Fruit fly (Drosophila melanogaster) whole organism, embryonic: ENCODE data around the gene shv.

Experiments
- Ada2b ChIP-seq: fragments of 200-800 bp; sonication (Bioruptor generic); IDR thresholded peaks from 2 replicates; pipeline ENCODE4 v1.3.6; 2022; ENCODE audit warnings: missing biosample characterization, missing genetic modification characterization
- Bgb ChIP-seq: fragments of 200-800 bp; sonication (Bioruptor generic); IDR thresholded peaks from 2 replicates; pipeline ENCODE4 v1.3.6; 2022; ENCODE audit warnings: missing biosample characterization, missing genetic modification characterization; ENCODE audit not compliant: partially characterized antibody
- Bteb2 ChIP-seq: fragments of 200-800 bp; sonication (Bioruptor generic); optimal IDR thresholded peaks from 2 replicates; lab custom pipeline; 2016; ENCODE audit warnings: missing biosample characterization, missing genetic modification characterization
- CG10366 ChIP-seq: fragments of 200-800 bp; sonication (Bioruptor generic); IDR thresholded peaks from 2 replicates; pipeline ENCODE4 v1.3.6; 2022; ENCODE audit warnings: missing biosample characterization, missing genetic modification characterization
- CG11093 ChIP-seq: fragments of 200-800 bp; sonication (Bioruptor generic); IDR thresholded peaks from 3 replicates; pipeline ENCODE4 v1.3.6; 2022; ENCODE audit warnings: missing biosample characterization, missing genetic modification characterization
- CG12236 ChIP-seq: fragments of 200-800 bp; sonication (Bioruptor generic); optimal IDR thresholded peaks from 2 replicates; lab custom pipeline; 2016; ENCODE audit warnings: missing biosample characterization, missing genetic modification characterization
- CG1233 ChIP-seq: fragments of 200-800 bp; sonication (Bioruptor generic); optimal IDR thresholded peaks from 4 replicates; lab custom pipeline; 2018; ENCODE audit warnings: missing biosample characterization, mild to moderate bottlenecking, missing genetic modification characterization
- CG14014 ChIP-seq: fragments of 200-800 bp; sonication (Bioruptor generic); IDR thresholded peaks from 2 replicates; pipeline ENCODE4 v1.3.6; 2022; ENCODE audit warnings: missing biosample characterization, missing genetic modification characterization
- CG14710 ChIP-seq: fragments of 200-800 bp; sonication (Bioruptor generic); optimal IDR thresholded peaks from 3 replicates; lab custom pipeline; 2019; ENCODE audit warnings: missing biosample characterization, mild to moderate bottlenecking, missing genetic modification characterization, moderate library complexity
- CG15479 ChIP-seq: fragments of 200-800 bp; sonication (Bioruptor generic); optimal IDR thresholded peaks from 3 replicates; lab custom pipeline; 2019; ENCODE audit warnings: missing biosample characterization, mild to moderate bottlenecking, missing genetic modification characterization, moderate library complexity
- CG18476 ChIP-seq: fragments of 200-800 bp; sonication (Bioruptor generic); optimal IDR thresholded peaks from 2 replicates; lab custom pipeline; 2016; ENCODE audit warnings: missing biosample characterization, mild to moderate bottlenecking, missing genetic modification characterization
- CG18599 ChIP-seq: fragments of 200-800 bp; sonication (Bioruptor generic); optimal IDR thresholded peaks from 3 replicates; lab custom pipeline; 2017; ENCODE audit warnings: missing biosample characterization, missing genetic modification characterization, mild to moderate bottlenecking, moderate library complexity, missing genetic modification reagents
- CG2678 ChIP-seq: fragments of 200-800 bp; sonication (Bioruptor generic); optimal IDR thresholded peaks from 3 replicates; lab custom pipeline; 2019; ENCODE audit warnings: missing biosample characterization, mild to moderate bottlenecking, missing genetic modification characterization, moderate library complexity
- CG3847 ChIP-seq: fragments of 200-800 bp; sonication (Bioruptor generic); IDR thresholded peaks from 2 replicates; pipeline ENCODE4 v1.3.6; 2022; ENCODE audit warnings: missing biosample characterization, missing genetic modification characterization
- CG5180 ChIP-seq: fragments of 200-800 bp; sonication (Bioruptor generic); optimal IDR thresholded peaks from 3 replicates; lab custom pipeline; 2017; ENCODE audit warnings: missing biosample characterization, missing genetic modification characterization, mild to moderate bottlenecking, moderate library complexity, missing genetic modification reagents
- CG6791 ChIP-seq: fragments of 200-800 bp; sonication (Bioruptor generic); IDR thresholded peaks from 3 replicates; pipeline ENCODE4 v1.3.6; 2022; ENCODE audit warnings: missing biosample characterization, missing genetic modification characterization; ENCODE audit not compliant: partially characterized antibody
- CG8478 ChIP-seq: fragments of >200 bp; optimal IDR thresholded peaks from 2 replicates; lab custom pipeline; 2018
- CG8944 ChIP-seq: fragments of 200-800 bp; sonication (Bioruptor generic); optimal IDR thresholded peaks from 3 replicates; lab custom pipeline; 2016; ENCODE audit warnings: missing biosample characterization, missing genetic modification characterization
- CTCF ChIP-seq: fragments of 200-800 bp; sonication (Bioruptor generic); optimal IDR thresholded peaks from 2 replicates; lab custom pipeline; 2017; ENCODE audit warnings: missing biosample characterization, mild to moderate bottlenecking, missing genetic modification characterization, moderate library complexity
- CkIIα-i1 ChIP-seq: fragments of 200-800 bp; sonication (Bioruptor generic); IDR thresholded peaks from 2 replicates; pipeline ENCODE4 v1.3.6; 2022; ENCODE audit warnings: missing biosample characterization, missing genetic modification characterization
- Dp ChIP-seq: fragments of 200-800 bp; sonication (Bioruptor generic); optimal IDR thresholded peaks from 2 replicates; lab custom pipeline; 2018; ENCODE audit warnings: missing biosample characterization, mild to moderate bottlenecking, missing genetic modification characterization, moderate library complexity
- Fer2 ChIP-seq: fragments of 200-800 bp; sonication (Bioruptor generic); optimal IDR thresholded peaks from 2 replicates; lab custom pipeline; 2018; ENCODE audit warnings: missing biosample characterization, mild to moderate bottlenecking, missing genetic modification characterization, moderate library complexity
- HHEX ChIP-seq: fragments of 200-800 bp; sonication (Bioruptor generic); optimal IDR thresholded peaks from 3 replicates; lab custom pipeline; 2017; ENCODE audit warnings: missing biosample characterization, mild to moderate bottlenecking, missing genetic modification characterization, missing genetic modification reagents
- Hey ChIP-seq: fragments of 200-800 bp; sonication (Bioruptor generic); optimal IDR thresholded peaks from 3 replicates; lab custom pipeline; 2018; ENCODE audit warnings: missing biosample characterization, mild to moderate bottlenecking, missing genetic modification characterization
- Meics ChIP-seq: fragments of 200-800 bp; sonication (Bioruptor generic); optimal IDR thresholded peaks from 2 replicates; lab custom pipeline; 2017; ENCODE audit warnings: missing biosample characterization, mild to moderate bottlenecking, missing genetic modification characterization
- Nf-YC ChIP-seq: fragments of 200-800 bp; optimal IDR thresholded peaks from 3 replicates; lab custom pipeline; 2019; ENCODE audit warnings: missing biosample characterization, mild to moderate bottlenecking, missing genetic modification characterization, moderate library complexity
- Sox102F ChIP-seq: fragments of 200-800 bp; sonication (Bioruptor generic); optimal IDR thresholded peaks from 2 replicates; lab custom pipeline; 2018; ENCODE audit warnings: missing biosample characterization, mild to moderate bottlenecking, missing genetic modification characterization, moderate library complexity
- Taf1 ChIP-seq: fragments of 200-800 bp; sonication (Bioruptor generic); IDR thresholded peaks from 2 replicates; pipeline ENCODE4 v1.3.6; 2022; ENCODE audit warnings: missing biosample characterization, missing genetic modification characterization
- amos ChIP-seq: fragments of 200-800 bp; sonication (Bioruptor generic); IDR thresholded peaks from 2 replicates; pipeline ENCODE4 v1.3.6; 2022; ENCODE audit warnings: missing biosample characterization, missing genetic modification characterization; ENCODE audit not compliant: partially characterized antibody
- bbx ChIP-seq: fragments of 200-800 bp; sonication (Bioruptor generic); IDR thresholded peaks from 2 replicates; pipeline ENCODE4 v1.3.6; 2022; ENCODE audit warnings: missing biosample characterization, missing genetic modification characterization; ENCODE audit not compliant: partially characterized antibody
- br ChIP-seq: fragments of >200 bp; optimal IDR thresholded peaks from 2 replicates; lab custom pipeline; 2017
- cad ChIP-seq: fragments of >200 bp; optimal IDR thresholded peaks from 2 replicates; lab custom pipeline; 2017; ENCODE audit warnings: missing biosample characterization, missing genetic modification characterization
- chn ChIP-seq: fragments of 200-800 bp; sonication (Bioruptor generic); optimal IDR thresholded peaks from 2 replicates; lab custom pipeline; 2016; ENCODE audit warnings: missing biosample characterization, missing genetic modification characterization
- crol ChIP-seq: fragments of 200-800 bp; sonication (Bioruptor generic); IDR thresholded peaks from 2 replicates; pipeline ENCODE4 v1.3.6; 2022; ENCODE audit warnings: missing biosample characterization, missing genetic modification characterization
- da ChIP-seq: fragments of 200-800 bp; sonication (Bioruptor generic); optimal IDR thresholded peaks from 2 replicates; lab custom pipeline; 2016; ENCODE audit warnings: missing biosample characterization, missing genetic modification characterization
- dimm ChIP-seq: fragments of 200-800 bp; sonication (Bioruptor generic); IDR thresholded peaks from 2 replicates; pipeline ENCODE4 v1.3.6; 2022; ENCODE audit warnings: missing biosample characterization, missing genetic modification characterization
- ewg ChIP-seq: fragments of 200-800 bp; sonication (Bioruptor generic); optimal IDR thresholded peaks from 3 replicates; lab custom pipeline; 2017; ENCODE audit warnings: mild to moderate bottlenecking, missing biosample characterization, missing genetic modification reagents, missing genetic modification characterization
- exex ChIP-seq: fragments of 200-800 bp; sonication (Bioruptor generic); optimal IDR thresholded peaks from 4 replicates; lab custom pipeline; 2018; ENCODE audit warnings: missing biosample characterization, mild to moderate bottlenecking, missing genetic modification characterization, moderate library complexity
- gem ChIP-seq: fragments of 200-800 bp; sonication (Bioruptor generic); optimal IDR thresholded peaks from 2 replicates; lab custom pipeline; 2019; ENCODE audit warnings: missing biosample characterization, mild to moderate bottlenecking, missing genetic modification characterization, moderate library complexity
- her ChIP-seq: fragments of 200-800 bp; sonication (Bioruptor generic); optimal IDR thresholded peaks from 2 replicates; lab custom pipeline; 2016; ENCODE audit warnings: missing biosample characterization, missing genetic modification characterization
- kni ChIP-seq: fragments of 200-800 bp; sonication (Bioruptor generic); optimal IDR thresholded peaks from 3 replicates; lab custom pipeline; 2017; ENCODE audit warnings: mild to moderate bottlenecking, missing biosample characterization, missing genetic modification reagents, missing genetic modification characterization
- onecut ChIP-seq: fragments of 200-800 bp; sonication (Bioruptor generic); IDR thresholded peaks from 2 replicates; pipeline ENCODE4 v1.3.6; 2022; ENCODE audit warnings: missing biosample characterization, missing genetic modification characterization
- ranshi ChIP-seq: fragments of 200-800 bp; sonication (Bioruptor generic); IDR thresholded peaks from 2 replicates; pipeline ENCODE4 v1.3.6; 2022; ENCODE audit warnings: missing biosample characterization, missing genetic modification characterization
- slou ChIP-seq: fragments of 200-800 bp; sonication (Bioruptor generic); optimal IDR thresholded peaks from 3 replicates; lab custom pipeline; 2016; ENCODE audit warnings: missing biosample characterization, missing genetic modification characterization
- slp2 ChIP-seq: fragments of 200-800 bp; sonication (Bioruptor generic); optimal IDR thresholded peaks from 2 replicates; lab custom pipeline; 2016; ENCODE audit warnings: missing biosample characterization, missing genetic modification characterization
- trh ChIP-seq: fragments of 200-800 bp; sonication (Bioruptor generic); optimal IDR thresholded peaks from 2 replicates; lab custom pipeline; 2016; ENCODE audit warnings: missing biosample characterization, missing genetic modification characterization
- ttk ChIP-seq: fragments of 200-800 bp; sonication (Bioruptor generic); IDR thresholded peaks from 2 replicates; pipeline ENCODE4 v2.1.2; 2022; ENCODE audit warnings: missing biosample characterization, missing genetic modification characterization
- unc-4 ChIP-seq: fragments of 200-800 bp; sonication (Bioruptor generic); IDR thresholded peaks from 2 replicates; pipeline ENCODE4 v1.3.6; 2022; ENCODE audit warnings: missing biosample characterization, missing genetic modification characterization; ENCODE audit not compliant: partially characterized antibody
- wor ChIP-seq: fragments of 200-800 bp; sonication (Bioruptor generic); IDR thresholded peaks from 2 replicates; pipeline ENCODE4 v1.3.6; 2022; ENCODE audit warnings: missing biosample characterization, missing genetic modification characterization
- yki ChIP-seq: fragments of >200 bp; optimal IDR thresholded peaks from 3 replicates; lab custom pipeline; 2018
- zen ChIP-seq: fragments of 200-800 bp; sonication (Bioruptor generic); optimal IDR thresholded peaks from 3 replicates; lab custom pipeline; 2018; ENCODE audit warnings: missing biosample characterization, mild to moderate bottlenecking, missing genetic modification characterization, moderate library complexity

Gene shv

DNA sequence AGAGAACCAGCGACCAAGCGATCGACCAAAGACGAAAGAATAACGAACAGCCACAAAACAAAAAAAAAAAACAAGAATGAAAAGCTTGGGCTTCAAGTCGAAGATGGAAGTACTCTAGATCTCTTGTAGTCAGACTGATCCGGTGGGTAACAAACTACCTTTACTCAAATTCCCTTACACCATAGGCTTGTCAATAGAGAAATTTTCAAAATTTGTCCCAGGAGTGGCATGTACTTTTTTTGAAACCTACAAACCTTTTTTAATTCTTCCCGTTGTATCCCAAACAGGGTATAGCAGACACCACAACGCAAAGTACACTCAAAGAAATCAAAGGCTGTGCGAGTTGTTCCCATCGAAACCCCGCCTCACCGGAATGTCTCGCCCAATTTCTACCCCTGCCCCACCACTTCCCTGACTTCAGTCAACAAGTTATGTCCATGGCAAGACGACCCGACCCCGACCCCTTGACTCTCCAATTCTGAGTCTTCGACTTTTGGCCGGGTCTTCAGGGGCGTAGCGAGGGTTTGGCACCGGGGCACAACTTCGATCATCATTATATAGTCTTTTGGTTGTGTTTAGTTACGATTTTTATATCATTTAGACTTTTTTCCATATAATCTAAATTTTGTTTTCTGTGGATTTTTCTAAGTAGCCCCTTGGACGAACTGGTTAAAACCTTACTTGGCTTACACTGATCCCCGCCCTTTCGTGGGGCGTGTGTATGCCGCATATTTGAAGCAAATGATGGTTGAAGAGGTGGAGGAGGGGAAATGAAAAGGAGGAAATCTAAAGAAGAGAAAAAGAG, 23.0 kb upstream of the shv start (continued):
- no peak for TF ChIP-seq trh (GFP tag; lab: Kevin White, UChicago)
- TF ChIP-seq Sox102F (GFP tag; lab: Kevin White, UChicago): peak; percentile 38
- no peak for TF ChIP-seq unc-4 (GFP tag; lab: Robert Waterston, UW)
- no peak for TF ChIP-seq ttk (GFP tag; lab: Robert Waterston, UW)
- peak; percentile 23 for TF ChIP-seq Bteb2
- no peak for TF ChIP-seq CTCF (GFP tag; lab: Kevin White, UChicago)
- TF ChIP-seq CG11093: 0 out of 3 replicates have a peak, but pooled peaks have one; percentile 42
- peak; percentile 62 for TF ChIP-seq kni
- peak; percentile 27 for TF ChIP-seq CG18599 (GFP tag; lab: Kevin White, UChicago)
- TF ChIP-seq Nf-YC (tag; lab: Kevin White, UChicago): no peak
- TF ChIP-seq exex (tag; lab: Kevin White, UChicago): no peak
- no peak for TF ChIP-seq CG8478 (lab: Kevin White, UChicago)
- TF ChIP-seq Meics (GFP tag; lab: Kevin White, UChicago): peak; percentile 39
- no peak; the same call in 1 of the 2 replicates for TF ChIP-seq bbx (GFP tag; lab: Robert Waterston, UW)
- TF ChIP-seq yki: no peak
- TF ChIP-seq her (GFP tag; lab: Kevin White, UChicago): peak; percentile 45
- no peak for TF ChIP-seq da (GFP tag; lab: Kevin White, UChicago)
- TF ChIP-seq slp2 (GFP tag; lab: Kevin White, UChicago): peak; percentile 20
- TF ChIP-seq Taf1: no peak
- TF ChIP-seq CG1233 (GFP tag; lab: Kevin White, UChicago): peak; percentile 25
- peak; percentile 60 for TF ChIP-seq CG8944 (GFP tag; lab: Kevin White, UChicago)
- TF ChIP-seq chn (GFP tag; lab: Kevin White, UChicago): peak; percentile 48
- no peak for TF ChIP-seq Fer2 (tag; lab: Kevin White, UChicago)
- TF ChIP-seq amos (GFP tag; lab: Robert Waterston, UW): no peak
- peak; percentile 20 for TF ChIP-seq ewg (GFP tag; lab: Kevin White, UChicago)
- 0 out of 2 replicates have a peak, but pooled peaks have one; percentile 6 for TF ChIP-seq onecut (GFP tag; lab: Robert Waterston, UW)
- TF ChIP-seq CG5180 (GFP tag; lab: Kevin White, UChicago): no peak
- peak; percentile 67 for TF ChIP-seq gem (tag; lab: Kevin White, UChicago)
- no peak for TF ChIP-seq br
- peak; percentile 66 for TF ChIP-seq CG2678
- TF ChIP-seq CG14710 (tag; lab: Kevin White, UChicago): peak; percentile 48
- TF ChIP-seq CG10366 (GFP tag; lab: Robert Waterston, UW): peak; percentile 39
- TF ChIP-seq slou (GFP tag; lab: Kevin White, UChicago): no peak
- no peak for TF ChIP-seq Bgb (GFP tag; lab: Robert Waterston, UW)
- no peak for TF ChIP-seq CG6791 (GFP tag; lab: Robert Waterston, UW)
- peak; percentile 86 for TF ChIP-seq crol (GFP tag; lab: Robert Waterston, UW)
- TF ChIP-seq ranshi: peak; percentile 61; the same call in 1 of the 2 replicates
- no peak for TF ChIP-seq CG18476 (GFP tag; lab: Kevin White, UChicago)
- TF ChIP-seq Ada2b (GFP tag; lab: Robert Waterston, UW): peak; percentile 35; the same call in 1 of the 2 replicates
- TF ChIP-seq CG15479 (GFP tag; lab: Kevin White, UChicago): no peak
- no peak for TF ChIP-seq CG3847 (GFP tag; lab: Robert Waterston, UW)
- no peak for TF ChIP-seq CkIIα-i1 (GFP tag; lab: Robert Waterston, UW)
- TF ChIP-seq dimm (GFP tag; lab: Robert Waterston, UW): no peak
- no peak for TF ChIP-seq CG14014 (GFP tag; lab: Robert Waterston, UW)
- TF ChIP-seq Hey (tag; lab: Kevin White, UChicago): no peak
- no peak for TF ChIP-seq CG12236 (GFP tag; lab: Kevin White, UChicago)
- no peak for TF ChIP-seq wor (GFP tag; lab: Robert Waterston, UW)
- no peak for TF ChIP-seq Dp (GFP tag; lab: Kevin White, UChicago)
- TF ChIP-seq zen (tag; lab: Kevin White, UChicago): no peak
- peak; percentile 44 for TF ChIP-seq HHEX (GFP tag; lab: Kevin White, UChicago)
- no peak for TF ChIP-seq cad (GFP tag; lab: Kevin White, UChicago)
